Worm (Caenorhabditis elegans): ENCODE data around the gene C54F6.18.
A peak's percentile ranks its signal among the peaks of the same experiment; 100 is the strongest.

ce11 chrV:7521304-7521703, 4.5 kb upstream of the C54F6.18 start:
- no peak for TF ChIP-seq dpl-1 (GFP tag; optimal IDR thresholded peaks at IDR 0.05)
- TF ChIP-seq irx-1 (tag; optimal IDR thresholded peaks at IDR 0.05), result no peak
- no peak for TF ChIP-seq nhr-237 (tag; optimal IDR thresholded peaks at IDR 0.05)
- peak; percentile 75 for TF ChIP-seq elt-2 (tag; optimal IDR thresholded peaks at IDR 0.05)
- TF ChIP-seq nhr-11 (tag; optimal IDR thresholded peaks at IDR 0.05), result no peak
- TF ChIP-seq egl-27 (tag; optimal IDR thresholded peaks at IDR 0.05), result no peak
- no peak for TF ChIP-seq efl-3 (GFP tag; optimal IDR thresholded peaks at IDR 0.05)
- no peak for TF ChIP-seq snpc-4 (tag; optimal IDR thresholded peaks at IDR 0.05)
- no peak for TF ChIP-seq nhr-12 (tag; optimal IDR thresholded peaks at IDR 0.05)
- TF ChIP-seq ztf-4 (tag; optimal IDR thresholded peaks at IDR 0.05), result no peak

All from whole organism, L1 larva.